Fruit fly (Drosophila melanogaster) whole organism: ENCODE measurements around the gene CG15357.

Source experiments
- CG8478 ChIP-seq: fragments of >200 bp; optimal IDR thresholded peaks from 2 replicates; lab custom pipeline; 2018; ENCODE audit warnings: inconsistent platforms
- Dll ChIP-seq: fragments of >200 bp; optimal IDR thresholded peaks from 2 replicates; lab custom pipeline; 2017
- EcR ChIP-seq, 2 experiments: fragments of >200 bp; optimal IDR thresholded peaks; 2 replicates each; lab custom pipeline; 2017; ENCODE audit warnings: missing biosample characterization in 2 of 2, missing genetic modification characterization in 2 of 2, missing genetic modification reagents in 2 of 2
- pan ChIP-seq: fragments of >200 bp; optimal IDR thresholded peaks from 2 replicates; lab custom pipeline; 2017
- psq ChIP-seq: fragments of >200 bp; optimal IDR thresholded peaks from 2 replicates; lab custom pipeline; 2017
- usp ChIP-seq: fragments of >200 bp; optimal IDR thresholded peaks from 2 replicates; lab custom pipeline; 2017; ENCODE audit warnings: missing biosample characterization, missing genetic modification characterization, mixed read lengths

DNA sequence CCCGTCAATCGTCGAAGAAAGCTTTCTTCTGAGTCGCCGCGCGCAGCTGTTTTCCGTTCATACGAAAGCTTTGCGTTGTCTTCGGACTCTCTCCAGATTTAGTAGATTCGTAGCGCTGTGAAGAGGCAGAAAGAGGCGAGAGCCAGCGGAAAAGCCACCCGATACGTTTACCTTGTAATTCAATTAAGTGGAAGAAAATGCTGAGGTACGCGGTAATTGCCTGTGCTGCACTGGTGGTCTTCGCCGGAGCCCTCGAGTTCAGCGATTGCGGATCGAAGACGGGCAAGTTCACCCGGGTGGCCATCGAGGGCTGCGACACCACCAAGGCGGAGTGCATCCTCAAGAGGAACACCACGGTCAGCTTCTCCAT is 42.7 kb upstream of the CG15357 start, which contains the start of gene Npc2a:
- TF ChIP-seq CG8478 = no peak
- no peak for TF ChIP-seq pan (lab: Kevin White, UChicago)
- no peak for TF ChIP-seq usp
- no peak for TF ChIP-seq psq (lab: Kevin White, UChicago)
- TF ChIP-seq Dll (lab: Kevin White, UChicago) = no peak
- no peak for TF ChIP-seq EcR (GFP tag; optimal IDR thresholded peaks at IDR 0.05; lab: Kevin White, UChicago)
